Fruit fly (Drosophila melanogaster): ENCODE results near the gene Kdm2.

Kdm2 gene

dm6 chr3R:9024835-9025510, 27.3 kb upstream of the Kdm2 start:
- no peak for TF ChIP-seq ttk (optimal IDR thresholded peaks at IDR 0.05)
- no peak for TF ChIP-seq psq (optimal IDR thresholded peaks at IDR 0.05)
- TF ChIP-seq Sin3A (optimal IDR thresholded peaks at IDR 0.05): no peak
- no peak for TF ChIP-seq insv (optimal IDR thresholded peaks at IDR 0.05)
- no peak for TF ChIP-seq h (optimal IDR thresholded peaks at IDR 0.05)
- TF ChIP-seq Myc (optimal IDR thresholded peaks at IDR 0.05): no peak

dm6 chr3R:9027082-9027481, 25.2 kb upstream of the Kdm2 start:
- TF ChIP-seq Sin3A (optimal IDR thresholded peaks at IDR 0.05) (no peak), Myc (optimal IDR thresholded peaks at IDR 0.05) (no peak), insv (optimal IDR thresholded peaks at IDR 0.05) (no peak), ttk (optimal IDR thresholded peaks at IDR 0.05) (no peak), h (optimal IDR thresholded peaks at IDR 0.05) (no peak), psq (optimal IDR thresholded peaks at IDR 0.05) (no peak)

dm6 chr3R:9028690-9029089, 23.6 kb upstream of the Kdm2 start:
- no peak for TF ChIP-seq psq (optimal IDR thresholded peaks at IDR 0.05)
- TF ChIP-seq Myc (optimal IDR thresholded peaks at IDR 0.05): no peak
- TF ChIP-seq h (optimal IDR thresholded peaks at IDR 0.05): no peak
- TF ChIP-seq Sin3A (optimal IDR thresholded peaks at IDR 0.05): no peak
- TF ChIP-seq ttk (optimal IDR thresholded peaks at IDR 0.05): no peak
- no peak for TF ChIP-seq insv (optimal IDR thresholded peaks at IDR 0.05)

- TF ChIP-seq Myc (optimal IDR thresholded peaks at IDR 0.05) (no peak), ttk (optimal IDR thresholded peaks at IDR 0.05) (no peak), Sin3A (optimal IDR thresholded peaks at IDR 0.05) (no peak), insv (optimal IDR thresholded peaks at IDR 0.05) (no peak), h (optimal IDR thresholded peaks at IDR 0.05) (no peak), psq (optimal IDR thresholded peaks at IDR 0.05) (no peak)
These were observed 22.9 kb upstream of the Kdm2 start for dm6 chr3R:9029411-9029810.

dm6 chr3R:9030006-9030749, 22.1 kb upstream of the Kdm2 start:
- TF ChIP-seq psq (optimal IDR thresholded peaks at IDR 0.05): no peak
- no peak for TF ChIP-seq Sin3A (optimal IDR thresholded peaks at IDR 0.05)
- no peak for TF ChIP-seq insv (optimal IDR thresholded peaks at IDR 0.05)
- no peak for TF ChIP-seq ttk (optimal IDR thresholded peaks at IDR 0.05)
- TF ChIP-seq h (optimal IDR thresholded peaks at IDR 0.05): no peak
- no peak for TF ChIP-seq Myc (optimal IDR thresholded peaks at IDR 0.05)

dm6 chr3R:9030750-9031128, 21.6 kb upstream of the Kdm2 start:
- no peak for TF ChIP-seq insv (optimal IDR thresholded peaks at IDR 0.05)
- TF ChIP-seq Myc (optimal IDR thresholded peaks at IDR 0.05): no peak
- TF ChIP-seq psq (optimal IDR thresholded peaks at IDR 0.05): no peak
- no peak for TF ChIP-seq ttk (optimal IDR thresholded peaks at IDR 0.05)

dm6 chr3R:9031797-9032418, 20.4 kb upstream of the Kdm2 start:
- TF ChIP-seq ttk (optimal IDR thresholded peaks at IDR 0.05) (no peak), Sin3A (optimal IDR thresholded peaks at IDR 0.05) (no peak), insv (optimal IDR thresholded peaks at IDR 0.05) (no peak), psq (optimal IDR thresholded peaks at IDR 0.05) (no peak), Myc (optimal IDR thresholded peaks at IDR 0.05) (no peak), h (optimal IDR thresholded peaks at IDR 0.05) (no peak)

- TF ChIP-seq Sin3A (optimal IDR thresholded peaks at IDR 0.05) (no peak), psq (optimal IDR thresholded peaks at IDR 0.05) (no peak), h (optimal IDR thresholded peaks at IDR 0.05) (no peak), insv (optimal IDR thresholded peaks at IDR 0.05) (no peak), ttk (optimal IDR thresholded peaks at IDR 0.05) (no peak), Myc (optimal IDR thresholded peaks at IDR 0.05) (no peak)
These were observed 18.5 kb upstream of the Kdm2 start for dm6 chr3R:9033619-9034401.

dm6 chr3R:9035252-9035651, 17.0 kb upstream of the Kdm2 start:
- no peak for TF ChIP-seq h (optimal IDR thresholded peaks at IDR 0.05)
- TF ChIP-seq Myc (optimal IDR thresholded peaks at IDR 0.05): no peak
- TF ChIP-seq ttk (optimal IDR thresholded peaks at IDR 0.05): no peak
- no peak for TF ChIP-seq Sin3A (optimal IDR thresholded peaks at IDR 0.05)

- TF ChIP-seq Myc (optimal IDR thresholded peaks at IDR 0.05) (no peak), psq (optimal IDR thresholded peaks at IDR 0.05) (no peak), Sin3A (optimal IDR thresholded peaks at IDR 0.05) (no peak), ttk (optimal IDR thresholded peaks at IDR 0.05) (no peak), h (optimal IDR thresholded peaks at IDR 0.05) (no peak), insv (optimal IDR thresholded peaks at IDR 0.05) (no peak)
These were observed 14.3 kb upstream of the Kdm2 start for dm6 chr3R:9037946-9038345.

- TF ChIP-seq ttk (optimal IDR thresholded peaks at IDR 0.05): no peak
These were observed 13.6 kb upstream of the Kdm2 start, which contains the start of gene hyx for dm6 chr3R:9038652-9039051. Gene hyx, plus strand, starts transcription at chr3R:9038760.

dm6 chr3R:9039448-9039847, 12.8 kb upstream of the Kdm2 start, which contains the start of gene neur:
Gene neur, minus strand, starts transcription at chr3R:9039471.
- TF ChIP-seq Sin3A (optimal IDR thresholded peaks at IDR 0.05): no peak
- TF ChIP-seq Myc (optimal IDR thresholded peaks at IDR 0.05): no peak
- TF ChIP-seq ttk (optimal IDR thresholded peaks at IDR 0.05): no peak
- TF ChIP-seq insv (optimal IDR thresholded peaks at IDR 0.05): no peak
- no peak for TF ChIP-seq psq (optimal IDR thresholded peaks at IDR 0.05)
- no peak for TF ChIP-seq h (optimal IDR thresholded peaks at IDR 0.05)

All from Kc167 (cell line).